Worm (Caenorhabditis elegans) whole organism, mixed stage, embryonic: ENCODE results near the gene his-42.

ENCODE experiments used
- ces-1 ChIP-seq: fragments of 150-350 bp; optimal IDR thresholded peaks from 2 replicates; lab custom pipeline; 2014; ENCODE audit warnings: missing biosample characterization, missing genetic modification reagents, missing genetic modification characterization
- elt-1 ChIP-seq: sonication (generic microtip); optimal IDR thresholded peaks from 2 replicates; lab custom pipeline; 2017; ENCODE audit warnings: missing genetic modification characterization, mild to moderate bottlenecking, missing compliant biosample characterization, antibody characterized with exemption, moderate library complexity, borderline replicate concordance; ENCODE audit not compliant: insufficient read depth
- hlh-1 ChIP-seq: fragments of 150-350 bp; optimal IDR thresholded peaks from 2 replicates; lab custom pipeline; 2014; ENCODE audit warnings: missing biosample characterization, missing genetic modification reagents, missing genetic modification characterization
- lin-13 ChIP-seq: fragments of 150-350 bp; optimal IDR thresholded peaks from 2 replicates; lab custom pipeline; 2014; ENCODE audit warnings: missing biosample characterization, missing genetic modification characterization
- lin-32 ChIP-seq: fragments of 200-800 bp; sonication (Bioruptor generic); optimal IDR thresholded peaks from 2 replicates; lab custom pipeline; 2018; ENCODE audit warnings: mild to moderate bottlenecking, missing genetic modification characterization, missing compliant biosample characterization
- mep-1 ChIP-seq: fragments of 150-350 bp; optimal IDR thresholded peaks from 2 replicates; lab custom pipeline; 2017; ENCODE audit warnings: missing biosample characterization, missing genetic modification reagents, missing genetic modification characterization, inconsistent platforms
- nhr-12 ChIP-seq: fragments of 150-350 bp; optimal IDR thresholded peaks from 2 replicates; lab custom pipeline; 2014; ENCODE audit warnings: missing biosample characterization, missing genetic modification characterization
- nhr-237 ChIP-seq: fragments of 150-350 bp; optimal IDR thresholded peaks from 2 replicates; lab custom pipeline; 2014; ENCODE audit warnings: missing biosample characterization, missing genetic modification characterization
- nhr-28 ChIP-seq: fragments of 150-350 bp; optimal IDR thresholded peaks from 2 replicates; lab custom pipeline; 2014; ENCODE audit warnings: missing biosample characterization, missing genetic modification characterization
- pha-4 ChIP-seq: fragments of 150-350 bp; optimal IDR thresholded peaks from 2 replicates; lab custom pipeline; 2018; ENCODE audit warnings: missing biosample characterization, missing genetic modification reagents, missing genetic modification characterization
- snpc-4 ChIP-seq: fragments of 150-350 bp; optimal IDR thresholded peaks from 2 replicates; lab custom pipeline; 2014; ENCODE audit warnings: missing biosample characterization, missing genetic modification characterization
- unc-39 ChIP-seq: fragments of 150-350 bp; optimal IDR thresholded peaks from 2 replicates; lab custom pipeline; 2014; ENCODE audit warnings: missing biosample characterization, missing genetic modification characterization
- unc-62 ChIP-seq: fragments of 150-350 bp; optimal IDR thresholded peaks from 2 replicates; lab custom pipeline; 2014; ENCODE audit warnings: missing biosample characterization, missing genetic modification reagents, missing genetic modification characterization
- ztf-11 ChIP-seq: fragments of 150-350 bp; optimal IDR thresholded peaks from 2 replicates; lab custom pipeline; 2014; ENCODE audit warnings: missing biosample characterization, missing genetic modification characterization

DNA sequence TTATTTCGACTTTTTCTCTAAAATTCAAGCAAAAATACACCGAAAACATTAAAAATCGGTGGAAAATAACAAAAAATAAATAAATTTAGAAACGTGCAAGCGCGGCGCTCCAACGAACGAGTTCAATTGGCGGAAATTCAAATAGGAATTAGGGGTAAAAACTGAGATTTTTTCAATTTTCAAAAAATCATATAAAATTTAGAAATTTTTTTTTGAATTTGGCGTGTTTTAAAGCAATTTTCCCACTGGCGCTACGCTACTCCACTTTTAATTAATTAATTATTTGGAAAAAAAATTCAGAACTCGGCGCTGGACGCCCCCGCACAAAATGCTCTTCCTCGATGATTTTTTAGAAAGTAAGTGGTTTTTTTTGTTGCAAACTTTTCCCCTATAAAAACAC, 47.2 kb upstream of the his-42 start, which contains the start of gene ing-3:
- TF ChIP-seq nhr-237 (tag; lab: Kevin White, UChicago) (no peak), unc-62 (GFP tag; lab: Kevin White, UChicago) (no peak), hlh-1 (tag; lab: Kevin White, UChicago) (no peak), lin-13 (tag; lab: Kevin White, UChicago) (no peak), elt-1 (tag; lab: Kevin White, UChicago) (no peak), nhr-12 (tag; lab: Kevin White, UChicago) (no peak), pha-4 (tag; lab: Kevin White, UChicago) (no peak), lin-32 (no peak), snpc-4 (tag; lab: Kevin White, UChicago) (no peak), ces-1 (GFP tag; lab: Kevin White, UChicago) (no peak), unc-39 (no peak), ztf-11 (no peak), mep-1 (tag; lab: Kevin White, UChicago) (no peak), nhr-28 (tag; lab: Kevin White, UChicago) (no peak)
